Worm (Caenorhabditis elegans) whole organism, young adult: Measurements from ENCODE around the gene F16G10.14.

ENCODE experiments used
- B0336.3 ChIP-seq: fragments of 200-800 bp; sonication (Bioruptor generic); IDR thresholded peaks from 2 replicates; pipeline ENCODE4 v1.3.6; 2022; ENCODE audit warnings: missing genetic modification characterization, missing compliant biosample characterization
- D2030.7 ChIP-seq: fragments of 200-800 bp; sonication (Bioruptor generic); IDR thresholded peaks from 2 replicates; pipeline ENCODE4 v1.3.6; 2022; ENCODE audit warnings: missing genetic modification reagents, missing genetic modification characterization, missing compliant biosample characterization
- F23B12.7 ChIP-seq: sonication (generic microtip); optimal IDR thresholded peaks from 2 replicates; lab custom pipeline; 2017; ENCODE audit warnings: missing genetic modification characterization, mild to moderate bottlenecking, missing compliant biosample characterization, antibody characterized with exemption, moderate library complexity; ENCODE audit not compliant: insufficient read depth
- F37B4.10 ChIP-seq: fragments of 200-800 bp; sonication (Bioruptor generic); IDR thresholded peaks from 2 replicates; pipeline ENCODE4 v1.3.6; 2022; ENCODE audit warnings: missing genetic modification characterization, missing compliant biosample characterization
- F49E8.2 ChIP-seq: sonication (generic microtip); optimal IDR thresholded peaks from 3 replicates; lab custom pipeline; 2017; ENCODE audit warnings: missing genetic modification characterization, mild to moderate bottlenecking, missing compliant biosample characterization, antibody characterized with exemption, moderate library complexity; ENCODE audit not compliant: insufficient read depth
- F55B11.4 ChIP-seq: sonication (generic microtip); optimal IDR thresholded peaks from 2 replicates; lab custom pipeline; 2016; ENCODE audit warnings: missing compliant biosample characterization, missing genetic modification characterization, borderline replicate concordance; ENCODE audit not compliant: insufficient read depth
- K11D2.4 ChIP-seq: fragments of 200-800 bp; sonication (Bioruptor generic); IDR thresholded peaks from 2 replicates; pipeline ENCODE4 v1.3.6; 2022; ENCODE audit warnings: missing genetic modification reagents, missing genetic modification characterization, missing compliant biosample characterization
- Y53F4B.3 ChIP-seq: fragments of 200-800 bp; sonication (Bioruptor generic); IDR thresholded peaks from 2 replicates; pipeline ENCODE4 v1.3.6; 2022; ENCODE audit warnings: missing genetic modification reagents, missing genetic modification characterization, missing compliant biosample characterization
- Y53G8AR.9 ChIP-seq: fragments of 200-800 bp; sonication (Bioruptor generic); conservative IDR thresholded peaks from 2 replicates; pipeline ENCODE4 v1.3.6; 2022; ENCODE audit warnings: missing genetic modification reagents, missing genetic modification characterization, missing compliant biosample characterization
- Y56A3A.18 ChIP-seq: fragments of 200-800 bp; sonication (Bioruptor generic); IDR thresholded peaks from 2 replicates; pipeline ENCODE4 v1.3.6; 2022; ENCODE audit warnings: missing genetic modification reagents, missing genetic modification characterization, missing compliant biosample characterization
- Y79H2A.3 ChIP-seq: fragments of 200-800 bp; sonication (Bioruptor generic); conservative IDR thresholded peaks from 2 replicates; pipeline ENCODE4 v1.3.6; 2022; ENCODE audit warnings: missing genetic modification reagents, missing genetic modification characterization, missing compliant biosample characterization
- attf-3 ChIP-seq: fragments of 200-800 bp; sonication (Bioruptor generic); conservative IDR thresholded peaks from 2 replicates; pipeline ENCODE4 v1.3.6; 2022; ENCODE audit warnings: missing genetic modification reagents, missing genetic modification characterization, missing compliant biosample characterization
- attf-5 ChIP-seq: fragments of 200-800 bp; sonication (Bioruptor generic); optimal IDR thresholded peaks from 2 replicates; lab custom pipeline; 2018; ENCODE audit warnings: mild to moderate bottlenecking, missing genetic modification characterization, missing compliant biosample characterization
- cebp-1 ChIP-seq, 2 experiments: fragments of 200-800 bp in 1 of 2; sonication (Bioruptor generic) in 1 of 2; sonication (generic microtip) in 1 of 2; IDR thresholded peaks in 1 of 2; optimal IDR thresholded peaks in 1 of 2; 2 replicates each; pipeline versions ENCODE4 v1.3.6 to Lab custom; 2017 to 2022; ENCODE audit warnings: missing compliant biosample characterization in 2 of 2, missing genetic modification characterization in 2 of 2, mild to moderate bottlenecking in 1 of 2, missing genetic modification reagents in 1 of 2, moderate library complexity in 1 of 2
- die-1 ChIP-seq: sonication (generic microtip); optimal IDR thresholded peaks from 2 replicates; lab custom pipeline; 2016; ENCODE audit warnings: missing genotype, mild to moderate bottlenecking, missing genetic modification characterization, missing compliant biosample characterization
- dox-1 ChIP-seq: fragments of 200-800 bp; sonication (Bioruptor generic); IDR thresholded peaks from 2 replicates; pipeline ENCODE4 v1.3.6; 2022; ENCODE audit warnings: missing genetic modification reagents, missing genetic modification characterization, missing compliant biosample characterization
- fkh-3 ChIP-seq: sonication (generic microtip); optimal IDR thresholded peaks from 2 replicates; lab custom pipeline; 2016; ENCODE audit warnings: mild to moderate bottlenecking, missing genetic modification characterization, missing compliant biosample characterization
- him-1 ChIP-seq: sonication (generic microtip); optimal IDR thresholded peaks from 2 replicates; lab custom pipeline; 2016; ENCODE audit warnings: missing genotype, missing genetic modification reagents, missing genetic modification characterization, missing compliant biosample characterization
- hlh-12 ChIP-seq: sonication (generic microtip); optimal IDR thresholded peaks from 2 replicates; lab custom pipeline; 2016; ENCODE audit warnings: missing genetic modification characterization, missing compliant biosample characterization
- hmg-1.2 ChIP-seq: fragments of 200-800 bp; sonication (Bioruptor generic); IDR thresholded peaks from 2 replicates; pipeline ENCODE4 v1.3.6; 2022; ENCODE audit warnings: missing genetic modification reagents, missing genetic modification characterization, missing compliant biosample characterization
- hmg-20 ChIP-seq: fragments of 200-800 bp; sonication (Bioruptor generic); IDR thresholded peaks from 2 replicates; pipeline ENCODE4 v1.3.6; 2022; ENCODE audit warnings: missing genetic modification reagents, missing genetic modification characterization, missing compliant biosample characterization
- hsf-1 ChIP-seq: fragments of 200-800 bp; sonication (Bioruptor generic); IDR thresholded peaks from 2 replicates; pipeline ENCODE4 v1.3.6; 2022; ENCODE audit warnings: missing genetic modification reagents, missing genetic modification characterization, missing compliant biosample characterization
- lag-1 ChIP-seq: fragments of 200-800 bp; sonication (Bioruptor generic); IDR thresholded peaks from 2 replicates; pipeline ENCODE4 v1.3.6; 2022; ENCODE audit warnings: missing genetic modification reagents, missing genetic modification characterization, missing compliant biosample characterization
- lin-26 ChIP-seq: fragments of 200-800 bp; sonication (Bioruptor generic); IDR thresholded peaks from 2 replicates; pipeline ENCODE4 v1.3.6; 2022; ENCODE audit warnings: missing genetic modification reagents, missing genetic modification characterization, missing compliant biosample characterization
- lin-35 ChIP-seq, 3 experiments: fragments of 150-350 bp in 2 of 3; sonication (generic microtip) in 1 of 3; optimal IDR thresholded peaks; 2 replicates each; lab custom pipeline; 2014 to 2018; ENCODE audit warnings: missing biosample characterization in 3 of 3, missing genetic modification characterization in 3 of 3, missing genetic modification reagents in 3 of 3
- lin-54 ChIP-seq: fragments of 200-800 bp; sonication (Bioruptor generic); optimal IDR thresholded peaks from 2 replicates; lab custom pipeline; 2018; ENCODE audit warnings: mild to moderate bottlenecking, missing genetic modification characterization, missing compliant biosample characterization
- lsl-1 ChIP-seq: fragments of 200-800 bp; sonication (Bioruptor generic); optimal IDR thresholded peaks from 2 replicates; lab custom pipeline; 2018; ENCODE audit warnings: mild to moderate bottlenecking, missing genetic modification characterization, moderate library complexity, missing compliant biosample characterization
- madf-3 ChIP-seq: fragments of 200-800 bp; sonication (Bioruptor generic); IDR thresholded peaks from 2 replicates; pipeline ENCODE4 v1.3.6; 2022; ENCODE audit warnings: missing genetic modification reagents, missing genetic modification characterization, missing compliant biosample characterization
- mel-28 ChIP-seq: sonication (generic microtip); optimal IDR thresholded peaks from 2 replicates; lab custom pipeline; 2016; ENCODE audit warnings: borderline replicate concordance, mild to moderate bottlenecking, missing genetic modification characterization, missing compliant biosample characterization
- nhr-80 ChIP-seq: sonication (generic microtip); optimal IDR thresholded peaks from 2 replicates; lab custom pipeline; 2016; ENCODE audit warnings: missing genetic modification characterization, missing compliant biosample characterization
- nhr-90 ChIP-seq: sonication (generic microtip); optimal IDR thresholded peaks from 2 replicates; lab custom pipeline; 2016; ENCODE audit warnings: missing genotype, mild to moderate bottlenecking, missing genetic modification characterization, missing compliant biosample characterization
- rec-8 ChIP-seq, 2 experiments: sonication (generic microtip); optimal IDR thresholded peaks; 2 replicates each; lab custom pipeline; 2016; ENCODE audit warnings: mild to moderate bottlenecking in 2 of 2, missing genetic modification characterization in 2 of 2, missing genetic modification reagents in 2 of 2, missing genotype in 2 of 2, missing biosample characterization in 1 of 2, missing compliant biosample characterization in 1 of 2, moderate library complexity in 1 of 2
- somi-1 ChIP-seq: fragments of 200-800 bp; sonication (Bioruptor generic); optimal IDR thresholded peaks from 2 replicates; lab custom pipeline; 2018; ENCODE audit warnings: mild to moderate bottlenecking, missing genetic modification characterization, missing compliant biosample characterization
- sptf-2 ChIP-seq: fragments of 200-800 bp; sonication (Bioruptor generic); optimal IDR thresholded peaks from 2 replicates; lab custom pipeline; 2018; ENCODE audit warnings: mild to moderate bottlenecking, missing genetic modification characterization, missing compliant biosample characterization
- tbx-9 ChIP-seq: sonication (generic microtip); optimal IDR thresholded peaks from 2 replicates; lab custom pipeline; 2016; ENCODE audit warnings: borderline replicate concordance, missing genetic modification characterization, inconsistent platforms, missing compliant biosample characterization
- xnd-1 ChIP-seq: sonication (generic microtip); optimal IDR thresholded peaks from 2 replicates; lab custom pipeline; 2016; ENCODE audit warnings: missing genotype, missing genetic modification reagents, missing genetic modification characterization, missing compliant biosample characterization
- zim-3 ChIP-seq: sonication (generic microtip); optimal IDR thresholded peaks from 2 replicates; lab custom pipeline; 2017; ENCODE audit warnings: mild to moderate bottlenecking, missing genetic modification characterization, moderate library complexity, missing compliant biosample characterization

F16G10.14 gene

ce11 chrII:2442243-2442642 lies 43.5 kb upstream of the F16G10.14 start:
- no peak for TF ChIP-seq die-1 (tag; lab: Kevin White, UChicago)
- TF ChIP-seq attf-3 (GFP tag; lab: Robert Waterston, UW) = no peak
- TF ChIP-seq D2030.7 (GFP tag; lab: Robert Waterston, UW) = no peak
- peak; percentile 30 for TF ChIP-seq nhr-80
- TF ChIP-seq lin-26 = no peak
- no peak for TF ChIP-seq lin-35 (GFP tag; optimal IDR thresholded peaks at IDR 0.05; lab: Kevin White, UChicago)

- TF ChIP-seq F55B11.4 (tag; lab: Kevin White, UChicago) = no peak
- TF ChIP-seq hmg-1.2 = peak; percentile 51
Measured at ce11 chrII:2440312-2440711, 41.5 kb upstream of the F16G10.14 start.

- TF ChIP-seq hmg-20 (GFP tag; lab: Robert Waterston, UW) = no peak
- no peak for TF ChIP-seq F37B4.10 (GFP tag; lab: Robert Waterston, UW)
- TF ChIP-seq madf-3 = no peak
- no peak for TF ChIP-seq sptf-2 (GFP tag; lab: Kevin White, UChicago)
- no peak for TF ChIP-seq Y79H2A.3
- TF ChIP-seq rec-8 (tag; optimal IDR thresholded peaks at IDR 0.05; lab: Kevin White, UChicago) = no peak
- TF ChIP-seq lsl-1 (GFP tag; lab: Kevin White, UChicago) = no peak
- TF ChIP-seq lag-1 = no peak
- no peak for TF ChIP-seq him-1
- TF ChIP-seq F49E8.2 (tag; lab: Kevin White, UChicago) = no peak
- no peak for TF ChIP-seq F23B12.7
- TF ChIP-seq Y53G8AR.9 (GFP tag; lab: Robert Waterston, UW) = no peak
- no peak for TF ChIP-seq lin-54 (GFP tag; lab: Kevin White, UChicago)
- TF ChIP-seq die-1 (tag; lab: Kevin White, UChicago) = no peak
- no peak for TF ChIP-seq tbx-9 (tag; lab: Kevin White, UChicago)
- no peak for TF ChIP-seq nhr-90 (tag; lab: Kevin White, UChicago)
- no peak for TF ChIP-seq Y56A3A.18 (GFP tag; lab: Robert Waterston, UW)
- no peak for TF ChIP-seq xnd-1 (tag; lab: Kevin White, UChicago)
Measured at ce11 chrII:2438944-2439343, 40.2 kb upstream of the F16G10.14 start.

- no peak for TF ChIP-seq fkh-3
Measured at ce11 chrII:2438180-2438579, 39.4 kb upstream of the F16G10.14 start.

ce11 chrII:2436757-2437156 lies 38.0 kb upstream of the F16G10.14 start:
- TF ChIP-seq zim-3 (no peak), hmg-1.2 (peak; percentile 85)

ce11 chrII:2435566-2435965 lies 36.8 kb upstream of the F16G10.14 start:
- TF ChIP-seq B0336.3 (GFP tag; lab: Robert Waterston, UW) (no peak), K11D2.4 (GFP tag; lab: Robert Waterston, UW) (no peak), hsf-1 (no peak), tbx-9 (tag; lab: Kevin White, UChicago) (no peak), cebp-1 (GFP tag; IDR thresholded peaks at IDR 0.05; lab: Robert Waterston, UW) (no peak), cebp-1 (tag; optimal IDR thresholded peaks at IDR 0.05; lab: Kevin White, UChicago) (no peak), attf-5 (GFP tag; lab: Kevin White, UChicago) (no peak), somi-1 (GFP tag; lab: Kevin White, UChicago) (no peak), dox-1 (GFP tag; lab: Robert Waterston, UW) (no peak), F55B11.4 (tag; lab: Kevin White, UChicago) (no peak), mel-28 (tag; lab: Kevin White, UChicago) (no peak), hlh-12 (tag; lab: Kevin White, UChicago) (no peak), lin-35 (GFP tag; optimal IDR thresholded peaks at IDR 0.05; lab: Kevin White, UChicago) (no peak), Y53F4B.3 (GFP tag; lab: Robert Waterston, UW) (no peak)
- TF ChIP-seq, all 124 proteins: peak for 0
